Worm (Caenorhabditis elegans) whole organism, L4 larva: ENCODE data around the gene F10D2.8.

Experiments used
- F44E2.7 ChIP-seq: fragments of 200-800 bp; sonication (Bioruptor generic); IDR thresholded peaks from 2 replicates; pipeline ENCODE4 v2.1.2; 2022; ENCODE audit warnings: missing genetic modification characterization, missing compliant biosample characterization
- F49E8.2 ChIP-seq: sonication (generic microtip); optimal IDR thresholded peaks from 2 replicates; lab custom pipeline; 2016; ENCODE audit warnings: missing compliant biosample characterization, mild to moderate bottlenecking, missing genetic modification characterization, borderline replicate concordance
- R02D3.7 ChIP-seq: fragments of 150-350 bp; sonication (generic microtip); optimal IDR thresholded peaks from 3 replicates; lab custom pipeline; 2014; ENCODE audit warnings: missing biosample characterization, missing genetic modification characterization
- Y105C5A.15 ChIP-seq: fragments of 200-800 bp; sonication (Bioruptor generic); IDR thresholded peaks from 2 replicates; pipeline ENCODE4 v1.3.6; 2022; ENCODE audit warnings: missing genetic modification characterization, missing compliant biosample characterization
- Y48G9A.11 ChIP-seq: fragments of 200-800 bp; sonication (Bioruptor generic); IDR thresholded peaks from 2 replicates; pipeline ENCODE4 v1.3.6; 2022; ENCODE audit warnings: missing genetic modification reagents, missing genetic modification characterization, missing compliant biosample characterization
- ZK546.5 ChIP-seq, 2 experiments: sonication (generic microtip); optimal IDR thresholded peaks; 2 replicates each; lab custom pipeline; 2017; ENCODE audit warnings: missing biosample characterization in 2 of 2, missing genetic modification characterization in 2 of 2
- attf-4 ChIP-seq: sonication (generic microtip); optimal IDR thresholded peaks from 3 replicates; lab custom pipeline; 2017; ENCODE audit warnings: missing biosample characterization, missing genetic modification characterization
- ceh-28 ChIP-seq: fragments of 150-350 bp; optimal IDR thresholded peaks from 2 replicates; lab custom pipeline; 2014; ENCODE audit warnings: missing biosample characterization, missing genetic modification reagents, missing genetic modification characterization
- ceh-32 ChIP-seq: sonication (generic microtip); optimal IDR thresholded peaks from 2 replicates; lab custom pipeline; 2016; ENCODE audit warnings: mild to moderate bottlenecking, missing genetic modification characterization, missing compliant biosample characterization; ENCODE audit not compliant: poor library complexity
- ceh-44 ChIP-seq: fragments of 200-800 bp; sonication (Bioruptor generic); IDR thresholded peaks from 2 replicates; pipeline ENCODE4 v1.3.6; 2022; ENCODE audit warnings: missing genetic modification reagents, missing genetic modification characterization, missing compliant biosample characterization
- cey-2 ChIP-seq: sonication (generic microtip); optimal IDR thresholded peaks from 3 replicates; lab custom pipeline; 2017; ENCODE audit warnings: missing genetic modification characterization, mild to moderate bottlenecking, missing compliant biosample characterization, antibody characterized with exemption, borderline replicate concordance; ENCODE audit not compliant: insufficient read depth
- daf-16 ChIP-seq, 3 experiments: sonication (generic microtip); optimal IDR thresholded peaks; 2 replicates each; lab custom pipeline; 2016 to 2017; ENCODE audit warnings: missing genetic modification characterization in 3 of 3, missing genetic modification reagents in 3 of 3, mild to moderate bottlenecking in 2 of 3, missing compliant biosample characterization in 2 of 3, missing biosample characterization in 1 of 3, moderate library complexity in 1 of 3
- dmd-6 ChIP-seq: fragments of 200-800 bp; sonication (Bioruptor generic); IDR thresholded peaks from 2 replicates; pipeline ENCODE4 v1.3.6; 2022; ENCODE audit warnings: missing genetic modification reagents, missing genetic modification characterization, missing compliant biosample characterization
- dmd-8 ChIP-seq: fragments of 200-800 bp; sonication (Bioruptor generic); IDR thresholded peaks from 2 replicates; pipeline ENCODE4 v1.3.6; 2022; ENCODE audit warnings: missing genetic modification characterization, missing compliant biosample characterization
- dpl-1 ChIP-seq: fragments of 150-350 bp; optimal IDR thresholded peaks from 2 replicates; lab custom pipeline; 2014; ENCODE audit warnings: missing biosample characterization, missing genetic modification reagents, missing genetic modification characterization
- dve-1 ChIP-seq: sonication (generic microtip); optimal IDR thresholded peaks from 2 replicates; lab custom pipeline; 2017; ENCODE audit warnings: antibody characterized with exemption, mild to moderate bottlenecking, missing genetic modification characterization, missing compliant biosample characterization; ENCODE audit not compliant: insufficient read depth
- egl-27 ChIP-seq: sonication (generic microtip); optimal IDR thresholded peaks from 3 replicates; lab custom pipeline; 2017; ENCODE audit warnings: missing biosample characterization, missing genetic modification reagents, missing genetic modification characterization
- egl-43 ChIP-seq: fragments of 200-800 bp; sonication (Bioruptor generic); IDR thresholded peaks from 2 replicates; pipeline ENCODE4 v1.3.6; 2022; ENCODE audit warnings: missing genetic modification reagents, missing genetic modification characterization, missing compliant biosample characterization
- fkh-10 ChIP-seq: fragments of 150-350 bp; optimal IDR thresholded peaks from 2 replicates; lab custom pipeline; 2014; ENCODE audit warnings: missing biosample characterization, missing genetic modification reagents, missing genetic modification characterization
- hmg-1.1 ChIP-seq: fragments of 200-800 bp; sonication (Bioruptor generic); IDR thresholded peaks from 2 replicates; pipeline ENCODE4 v1.3.6; 2022; ENCODE audit warnings: missing genetic modification reagents, missing genetic modification characterization, missing compliant biosample characterization
- jun-1 ChIP-seq: fragments of 150-350 bp; optimal IDR thresholded peaks from 2 replicates; lab custom pipeline; 2014; ENCODE audit warnings: missing biosample characterization, missing genetic modification reagents, missing genetic modification characterization
- lim-7 ChIP-seq: fragments of 200-800 bp; sonication (Bioruptor generic); IDR thresholded peaks from 2 replicates; pipeline ENCODE4 v1.3.6; 2022; ENCODE audit warnings: missing genetic modification characterization, missing compliant biosample characterization
- lin-1 ChIP-seq: fragments of 200-800 bp; sonication (Bioruptor generic); IDR thresholded peaks from 2 replicates; pipeline ENCODE4 v1.3.6; 2022; ENCODE audit warnings: missing genetic modification reagents, missing genetic modification characterization, missing compliant biosample characterization
- lin-13 ChIP-seq: fragments of 150-350 bp; optimal IDR thresholded peaks from 2 replicates; lab custom pipeline; 2014; ENCODE audit warnings: missing biosample characterization, missing genetic modification reagents, missing genetic modification characterization
- mxl-3 ChIP-seq: fragments of 200-800 bp; sonication (Bioruptor generic); optimal IDR thresholded peaks from 2 replicates; lab custom pipeline; 2018; ENCODE audit warnings: mild to moderate bottlenecking, missing genetic modification characterization, missing compliant biosample characterization
- nhr-102 ChIP-seq: sonication (generic microtip); optimal IDR thresholded peaks from 2 replicates; lab custom pipeline; 2016; ENCODE audit warnings: mild to moderate bottlenecking, missing genetic modification characterization, moderate library complexity, missing compliant biosample characterization
- nhr-111 ChIP-seq: fragments of 200-800 bp; sonication (Bioruptor generic); optimal IDR thresholded peaks from 2 replicates; lab custom pipeline; 2018; ENCODE audit warnings: mild to moderate bottlenecking, missing genetic modification characterization, missing compliant biosample characterization
- nhr-25 ChIP-seq: sonication (generic microtip); optimal IDR thresholded peaks from 2 replicates; lab custom pipeline; 2017; ENCODE audit warnings: missing genetic modification characterization, mild to moderate bottlenecking, missing compliant biosample characterization, antibody characterized with exemption, moderate library complexity, borderline replicate concordance; ENCODE audit not compliant: insufficient read depth
- nhr-28 ChIP-seq: fragments of 150-350 bp; optimal IDR thresholded peaks from 2 replicates; lab custom pipeline; 2014; ENCODE audit warnings: missing biosample characterization, missing genetic modification characterization
- nhr-41 ChIP-seq: fragments of 200-800 bp; sonication (Bioruptor generic); IDR thresholded peaks from 2 replicates; pipeline ENCODE4 v1.3.6; 2022; ENCODE audit warnings: missing genetic modification reagents, missing genetic modification characterization, missing compliant biosample characterization
- nhr-42 ChIP-seq: fragments of 200-800 bp; sonication (Bioruptor generic); IDR thresholded peaks from 2 replicates; pipeline ENCODE4 v1.3.6; 2022; ENCODE audit warnings: missing genetic modification characterization, missing compliant biosample characterization
- nhr-48 ChIP-seq: sonication (generic microtip); optimal IDR thresholded peaks from 2 replicates; lab custom pipeline; 2016; ENCODE audit warnings: mild to moderate bottlenecking, missing genetic modification characterization, missing compliant biosample characterization
- nhr-6 ChIP-seq: fragments of 150-350 bp; optimal IDR thresholded peaks from 2 replicates; lab custom pipeline; 2014; ENCODE audit warnings: missing biosample characterization, missing genetic modification characterization
- nhr-77 ChIP-seq: fragments of 150-350 bp; optimal IDR thresholded peaks from 2 replicates; lab custom pipeline; 2014; ENCODE audit warnings: missing biosample characterization, missing genetic modification characterization
- pqm-1 ChIP-seq: sonication (generic microtip); optimal IDR thresholded peaks from 2 replicates; lab custom pipeline; 2017; ENCODE audit warnings: missing biosample characterization, missing genetic modification characterization
- set-16 ChIP-seq: fragments of 200-800 bp; sonication (Bioruptor generic); IDR thresholded peaks from 2 replicates; pipeline ENCODE4 v1.3.6; 2022; ENCODE audit warnings: missing genetic modification reagents, missing genetic modification characterization, missing compliant biosample characterization
- snpc-1.2 ChIP-seq: fragments of 200-800 bp; sonication (Bioruptor generic); IDR thresholded peaks from 2 replicates; pipeline ENCODE4 v1.3.6; 2022; ENCODE audit warnings: missing genetic modification reagents, missing genetic modification characterization, missing compliant biosample characterization
- tag-97 ChIP-seq: fragments of 200-800 bp; sonication (Bioruptor generic); IDR thresholded peaks from 2 replicates; pipeline ENCODE4 v1.3.6; 2022; ENCODE audit warnings: missing genetic modification characterization, missing compliant biosample characterization
- unc-39 ChIP-seq: sonication (generic microtip); optimal IDR thresholded peaks from 2 replicates; lab custom pipeline; 2017; ENCODE audit warnings: missing biosample characterization, missing genetic modification characterization
- unc-62 ChIP-seq, 3 experiments: fragments of 150-350 bp in 1 of 3; sonication (generic microtip); optimal IDR thresholded peaks in 2 of 3; peaks in 1 of 3; 1 replicate in 1 of 3; 2 replicates in 2 of 3; lab custom pipeline; 2014 to 2017; ENCODE audit warnings: missing biosample characterization in 3 of 3, missing genetic modification characterization in 3 of 3, missing genetic modification reagents in 3 of 3, missing genotype in 1 of 3
- vab-7 ChIP-seq: fragments of 200-800 bp; sonication (Bioruptor generic); IDR thresholded peaks from 2 replicates; pipeline ENCODE4 v1.3.6; 2022; ENCODE audit warnings: missing genetic modification reagents, missing genetic modification characterization, missing compliant biosample characterization
- zag-1 ChIP-seq: fragments of 150-350 bp; optimal IDR thresholded peaks from 2 replicates; lab custom pipeline; 2014; ENCODE audit warnings: missing biosample characterization, missing genetic modification characterization

Gene F10D2.8

DNA sequence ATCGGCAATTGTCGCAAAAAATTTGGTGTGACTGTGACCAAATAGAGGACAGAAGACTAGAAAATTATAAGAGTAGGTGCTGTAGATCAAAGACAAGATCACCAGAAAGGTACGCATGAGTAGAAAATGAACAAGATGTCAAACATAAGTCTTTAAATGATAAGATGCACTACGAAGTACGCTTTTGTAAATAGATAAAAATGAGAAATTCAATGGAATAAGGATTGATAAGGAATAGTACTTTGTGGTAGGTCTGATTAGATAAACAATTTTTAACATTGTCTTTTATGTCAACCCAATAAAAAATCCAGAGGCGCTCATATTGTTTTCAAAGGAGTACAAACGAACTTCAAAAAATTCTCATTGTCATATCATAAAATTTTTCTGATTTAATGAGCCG lies at the start of gene F10D2.8:
TSS of gene F10D2.8 (minus strand) at position 145 of the 400 bp plus-strand sequence.
- TF ChIP-seq lin-1 (GFP tag; lab: Robert Waterston, UW), result no peak
- TF ChIP-seq egl-27, result no peak
- no peak for TF ChIP-seq ZK546.5 (tag; optimal IDR thresholded peaks at IDR 0.05; lab: Kevin White, UChicago)
- no peak for TF ChIP-seq egl-43 (GFP tag; lab: Robert Waterston, UW)
- no peak for TF ChIP-seq R02D3.7 (tag; lab: Kevin White, UChicago)
- no peak for TF ChIP-seq mxl-3
- no peak for TF ChIP-seq hmg-1.1 (GFP tag; lab: Robert Waterston, UW)
- no peak for TF ChIP-seq unc-39 (tag; lab: Kevin White, UChicago)
- TF ChIP-seq nhr-48 (tag; lab: Kevin White, UChicago), result peak; percentile 36
- TF ChIP-seq vab-7 (GFP tag; lab: Robert Waterston, UW), result no peak
- no peak for TF ChIP-seq F49E8.2 (tag; lab: Kevin White, UChicago)
- no peak for TF ChIP-seq Y105C5A.15
- no peak for TF ChIP-seq fkh-10
- TF ChIP-seq nhr-42 (GFP tag; lab: Robert Waterston, UW), result no peak
- TF ChIP-seq lin-13, result no peak
- no peak for TF ChIP-seq ceh-28 (tag; lab: Kevin White, UChicago)
- no peak for TF ChIP-seq ceh-44 (GFP tag; lab: Robert Waterston, UW)
- no peak for TF ChIP-seq zag-1
- no peak for TF ChIP-seq dmd-8 (GFP tag; lab: Robert Waterston, UW)
- TF ChIP-seq dve-1 (tag; lab: Kevin White, UChicago), result peak; percentile 69
- no peak for TF ChIP-seq Y48G9A.11 (GFP tag; lab: Robert Waterston, UW)
- TF ChIP-seq nhr-25 (tag; lab: Kevin White, UChicago), result no peak
- TF ChIP-seq nhr-111, result no peak
- peak; percentile 52 for TF ChIP-seq nhr-102
- TF ChIP-seq lim-7 (GFP tag; lab: Robert Waterston, UW), result no peak
- TF ChIP-seq pqm-1, result peak; percentile 62
- TF ChIP-seq daf-16 (GFP tag; optimal IDR thresholded peaks at IDR 0.05; lab: Kevin White, UChicago), result no peak
- TF ChIP-seq daf-16 (tag; optimal IDR thresholded peaks at IDR 0.05; lab: Kevin White, UChicago), result peak; percentile 83
- no peak for TF ChIP-seq tag-97 (GFP tag; lab: Robert Waterston, UW)
- no peak for TF ChIP-seq nhr-6 (tag; lab: Kevin White, UChicago)
- no peak for TF ChIP-seq unc-62 (GFP tag; optimal IDR thresholded peaks at IDR 0.05 in 1 of 2; lab: Kevin White, UChicago)
- no peak for TF ChIP-seq unc-62 (tag; optimal IDR thresholded peaks at IDR 0.05; lab: Kevin White, UChicago)
- TF ChIP-seq ceh-32 (tag; lab: Kevin White, UChicago), result no peak
- no peak for TF ChIP-seq nhr-41
- TF ChIP-seq attf-4, result no peak
- TF ChIP-seq F44E2.7 (GFP tag; lab: Robert Waterston, UW), result no peak
- TF ChIP-seq set-16 (GFP tag; lab: Robert Waterston, UW), result no peak
- peak; percentile 99 for TF ChIP-seq nhr-28 (tag; lab: Kevin White, UChicago)
- TF ChIP-seq cey-2 (tag; lab: Kevin White, UChicago), result no peak
- TF ChIP-seq dpl-1 (GFP tag; lab: Kevin White, UChicago), result no peak
- no peak for TF ChIP-seq snpc-1.2
- peak; percentile 85 for TF ChIP-seq dmd-6 (GFP tag; lab: Robert Waterston, UW)
- peak; percentile 26 for TF ChIP-seq nhr-77
- TF ChIP-seq jun-1, result no peak
